Worm (Caenorhabditis elegans): ENCODE data around the gene T21D12.12.

ce11 chrIV:275146-275545, 8.9 kb downstream of the T21D12.12 start:
- TF ChIP-seq ZK546.5 (tag; optimal IDR thresholded peaks at IDR 0.05) (no peak), unc-62 (GFP tag; optimal IDR thresholded peaks at IDR 0.05) (no peak), ztf-4 (tag; optimal IDR thresholded peaks at IDR 0.05) (no peak), nhr-237 (tag; optimal IDR thresholded peaks at IDR 0.05) (no peak), daf-12 (tag; optimal IDR thresholded peaks at IDR 0.05) (no peak), lin-15B (tag; optimal IDR thresholded peaks at IDR 0.05) (no peak), ama-1 (optimal IDR thresholded peaks at IDR 0.05) (no peak), ceh-9 (tag; optimal IDR thresholded peaks at IDR 0.05) (no peak), nfya-1 (tag; optimal IDR thresholded peaks at IDR 0.05; ENCODE audit: insufficient read depth) (no peak), elt-2 (tag; optimal IDR thresholded peaks at IDR 0.05) (peak; percentile 62), jun-1 (tag; optimal IDR thresholded peaks at IDR 0.05) (no peak), nhr-12 (tag; optimal IDR thresholded peaks at IDR 0.05) (no peak), nhr-28 (tag; optimal IDR thresholded peaks at IDR 0.05) (no peak), mdl-1 (tag; optimal IDR thresholded peaks at IDR 0.05) (no peak)
